Worm (Caenorhabditis elegans): ENCODE measurements around the gene srw-66.

- TF ChIP-seq flt-1 (GFP tag; IDR thresholded peaks at IDR 0.05) (no peak), klf-2 (GFP tag; conservative IDR thresholded peaks at IDR 0.05) (no peak), T22C8.4 (GFP tag; IDR thresholded peaks at IDR 0.05) (no peak), cog-1 (tag; optimal IDR thresholded peaks at IDR 0.05) (no peak), tab-1 (GFP tag; IDR thresholded peaks at IDR 0.05) (no peak), ztf-23 (GFP tag; IDR thresholded peaks at IDR 0.05) (no peak), med-1 (GFP tag; optimal IDR thresholded peaks at IDR 0.05; ENCODE audit: insufficient read depth) (no peak)
These were observed 13.3 kb upstream of the srw-66 start for ce11 chrII:1284985-1285384.
